Worm (Caenorhabditis elegans): ENCODE measurements around the gene vep-2.

DNA sequence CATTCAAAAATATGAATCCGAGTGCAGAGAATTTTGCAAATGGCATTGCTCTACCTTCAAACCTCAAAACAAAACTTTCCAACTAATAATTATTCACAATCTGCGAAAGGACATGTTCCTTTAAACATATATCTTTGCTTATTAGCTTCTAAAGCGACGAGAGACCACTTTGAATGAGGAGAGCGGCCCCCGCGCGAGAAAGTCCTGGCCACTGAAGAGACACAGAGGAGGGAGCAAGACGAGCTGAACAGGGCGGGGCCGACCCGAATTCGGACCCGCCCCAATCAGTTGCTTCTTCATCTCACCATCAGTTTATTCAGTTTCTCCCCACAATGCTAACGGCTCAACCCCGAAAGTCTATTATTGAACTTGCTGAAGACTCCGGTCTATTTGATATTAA, 42.5 kb upstream of the vep-2 start, which contains the start of gene T27A10.2:
- TF ChIP-seq fkh-10 (GFP tag; optimal IDR thresholded peaks at IDR 0.05): no peak
- no peak for TF ChIP-seq hlh-13 (GFP tag; optimal IDR thresholded peaks at IDR 0.05)
- peak; percentile 8 for TF ChIP-seq unc-42 (tag; optimal IDR thresholded peaks at IDR 0.05)

Data from whole organism, late embryonic.